Worm (Caenorhabditis elegans): Measurements from ENCODE around the gene C25G4.17.

ce11 chrIV:12464822-12465221, 23.0 kb downstream of the C25G4.17 start:
- TF ChIP-seq ama-1 (optimal IDR thresholded peaks at IDR 0.05) = no peak
- TF ChIP-seq ztf-11 (tag; optimal IDR thresholded peaks at IDR 0.05) = no peak
- no peak for TF ChIP-seq nhr-77 (tag; optimal IDR thresholded peaks at IDR 0.05)
- TF ChIP-seq blmp-1 (tag; optimal IDR thresholded peaks at IDR 0.05; ENCODE audit: insufficient read depth) = no peak
- TF ChIP-seq unc-62 (GFP tag; optimal IDR thresholded peaks at IDR 0.05) = no peak
- TF ChIP-seq elt-3 (tag; optimal IDR thresholded peaks at IDR 0.05) = no peak
